Fruit fly (Drosophila melanogaster): ENCODE results near the gene vkg.

vkg gene

dm6 chr2L:4973731-4974415, 54.1 kb downstream of the vkg start, which contains the start of gene mRpL28:
Gene mRpL28, plus strand, starts transcription at chr2L:4973976.
- no peak for TF ChIP-seq CTCF (optimal IDR thresholded peaks at IDR 0.05)
- TF ChIP-seq CG8478 (optimal IDR thresholded peaks at IDR 0.05), result no peak

- no peak for TF ChIP-seq CG8478 (optimal IDR thresholded peaks at IDR 0.05)
- TF ChIP-seq CTCF (optimal IDR thresholded peaks at IDR 0.05), result peak in 1 of 2 experiments; percentile 16
These were observed 56.6 kb downstream of the vkg start, which contains the start of gene CG14043 for dm6 chr2L:4971329-4971798. Gene CG14043, plus strand, starts transcription at chr2L:4971702.

- TF ChIP-seq CG8478 (optimal IDR thresholded peaks at IDR 0.05), result no peak
- no peak for TF ChIP-seq CTCF (optimal IDR thresholded peaks at IDR 0.05)
These were observed 59.2 kb downstream of the vkg start, which contains the start of the genes Scox and Polr1C for dm6 chr2L:4968767-4969166. Gene Scox, minus strand, starts transcription at chr2L:4968935. Gene Polr1C, plus strand, starts transcription at chr2L:4969004.

dm6 chr2L:4967511-4967910, 60.5 kb downstream of the vkg start, which contains the start of gene eIF3i:
Gene eIF3i, minus strand, starts transcription at chr2L:4967775.
- TF ChIP-seq CTCF (optimal IDR thresholded peaks at IDR 0.05) (no peak), CG8478 (optimal IDR thresholded peaks at IDR 0.05) (no peak)

dm6 chr2L:4965923-4966322, 62.1 kb downstream of the vkg start:
- TF ChIP-seq CTCF (optimal IDR thresholded peaks at IDR 0.05), result no peak
- no peak for TF ChIP-seq CG8478 (optimal IDR thresholded peaks at IDR 0.05)

- TF ChIP-seq CTCF (optimal IDR thresholded peaks at IDR 0.05) (no peak), CG8478 (optimal IDR thresholded peaks at IDR 0.05) (no peak)
These were observed 62.6 kb downstream of the vkg start, which contains the start of gene CG34125 for dm6 chr2L:4965420-4965819. Gene CG34125, plus strand, starts transcription at chr2L:4965673.

All from S2 (cell line).